Worm (Caenorhabditis elegans) whole organism, early embryonic: ENCODE results near the gene srh-102.

Experiments used
- B0310.2 ChIP-seq: sonication (generic microtip); optimal IDR thresholded peaks from 2 replicates; lab custom pipeline; 2016; ENCODE audit warnings: mild to moderate bottlenecking, missing genetic modification characterization, missing compliant biosample characterization
- F13C5.2 ChIP-seq: sonication (generic microtip); optimal IDR thresholded peaks from 2 replicates; lab custom pipeline; 2017; ENCODE audit warnings: mild to moderate bottlenecking, missing genetic modification characterization, inconsistent platforms, missing compliant biosample characterization
- aly-1 ChIP-seq: sonication (generic microtip); optimal IDR thresholded peaks from 2 replicates; lab custom pipeline; 2016; ENCODE audit warnings: missing genetic modification characterization, missing compliant biosample characterization
- ama-1 ChIP-seq: fragments of 150-350 bp; optimal IDR thresholded peaks from 2 replicates; lab custom pipeline; 2014
- ceh-13 ChIP-seq: fragments of 200-800 bp; sonication (Bioruptor generic); optimal IDR thresholded peaks from 2 replicates; lab custom pipeline; 2018; ENCODE audit warnings: mild to moderate bottlenecking, missing genetic modification characterization, missing compliant biosample characterization
- ceh-36 ChIP-seq: sonication (generic microtip); optimal IDR thresholded peaks from 2 replicates; lab custom pipeline; 2016; ENCODE audit warnings: missing genetic modification characterization, inconsistent platforms, missing compliant biosample characterization
- ets-7 ChIP-seq: sonication (generic microtip); optimal IDR thresholded peaks from 2 replicates; lab custom pipeline; 2016; ENCODE audit warnings: missing genotype, missing genetic modification characterization, missing compliant biosample characterization
- flt-1 ChIP-seq: fragments of 200-800 bp; sonication (Bioruptor generic); IDR thresholded peaks from 2 replicates; pipeline ENCODE4 v1.3.6; 2022; ENCODE audit warnings: missing genetic modification characterization, missing compliant biosample characterization
- hmbx-1 ChIP-seq: sonication (generic microtip); optimal IDR thresholded peaks from 2 replicates; lab custom pipeline; 2016; ENCODE audit warnings: mild to moderate bottlenecking, missing genetic modification characterization, missing compliant biosample characterization
- hmg-4 ChIP-seq: fragments of 200-800 bp; sonication (Bioruptor generic); optimal IDR thresholded peaks from 2 replicates; lab custom pipeline; 2018; ENCODE audit warnings: mild to moderate bottlenecking, missing genetic modification characterization, missing compliant biosample characterization
- hnd-1 ChIP-seq: sonication (generic microtip); optimal IDR thresholded peaks from 2 replicates; lab custom pipeline; 2016; ENCODE audit warnings: missing genetic modification characterization, missing compliant biosample characterization
- pes-1 ChIP-seq: fragments of 200-800 bp; sonication (Bioruptor generic); IDR thresholded peaks from 2 replicates; pipeline ENCODE4 v1.3.6; 2022; ENCODE audit warnings: missing genetic modification reagents, missing genetic modification characterization, missing compliant biosample characterization
- scrt-1 ChIP-seq: fragments of 200-800 bp; sonication (Bioruptor generic); IDR thresholded peaks from 2 replicates; pipeline ENCODE4 v1.3.6; 2022; ENCODE audit warnings: missing genetic modification characterization, missing compliant biosample characterization
- sea-1 ChIP-seq: fragments of 200-800 bp; sonication (Bioruptor generic); conservative IDR thresholded peaks from 2 replicates; pipeline ENCODE4 v1.3.6; 2022; ENCODE audit warnings: missing genetic modification characterization, missing compliant biosample characterization
- tbx-11 ChIP-seq: fragments of 200-800 bp; sonication (Bioruptor generic); IDR thresholded peaks from 2 replicates; pipeline ENCODE4 v1.3.6; 2022; ENCODE audit warnings: missing genetic modification characterization, missing compliant biosample characterization
- tbx-37 ChIP-seq: fragments of 200-800 bp; sonication (Bioruptor generic); conservative IDR thresholded peaks from 2 replicates; pipeline ENCODE4 v1.3.6; 2022; ENCODE audit warnings: missing genetic modification reagents, missing genetic modification characterization, missing compliant biosample characterization
- tra-4 ChIP-seq: sonication (generic microtip); optimal IDR thresholded peaks from 2 replicates; lab custom pipeline; 2017; ENCODE audit warnings: missing genetic modification characterization, missing compliant biosample characterization

Gene srh-102

ce11 chrV:17165409-17165808, at the start of gene srh-102:
TSS of gene srh-102 (minus strand) at chrV:17165509.
- TF ChIP-seq tra-4 (tag; lab: Kevin White, UChicago) (no peak), flt-1 (GFP tag; lab: Robert Waterston, UW) (no peak), ceh-13 (GFP tag; lab: Kevin White, UChicago) (no peak), ama-1 (no peak), B0310.2 (tag; lab: Kevin White, UChicago) (no peak), hmbx-1 (tag; lab: Kevin White, UChicago) (no peak), scrt-1 (GFP tag; lab: Robert Waterston, UW) (no peak), aly-1 (tag; lab: Kevin White, UChicago) (no peak), pes-1 (no peak), hmg-4 (GFP tag; lab: Kevin White, UChicago) (no peak), tbx-37 (no peak), hnd-1 (no peak), F13C5.2 (tag; lab: Kevin White, UChicago) (no peak), tbx-11 (GFP tag; lab: Robert Waterston, UW) (no peak)

- TF ChIP-seq ceh-13 (GFP tag; lab: Kevin White, UChicago) (no peak), tra-4 (tag; lab: Kevin White, UChicago) (no peak), flt-1 (GFP tag; lab: Robert Waterston, UW) (no peak), tbx-37 (no peak)
Measured at ce11 chrV:17212743-17213142, 47.4 kb upstream of the srh-102 start, which contains the start of gene srh-113. TSS of gene srh-113 (plus strand) at chrV:17213043.

- no peak for TF ChIP-seq ama-1
Measured at ce11 chrV:17211989-17212731, 46.9 kb upstream of the srh-102 start, which contains the start of gene srh-236. TSS of gene srh-236 (minus strand) at chrV:17212039.

ce11 chrV:17208045-17208444, 42.7 kb upstream of the srh-102 start, which contains the start of gene Y68A4A.13:
TSS of gene Y68A4A.13 (minus strand) at chrV:17208145.
- no peak for TF ChIP-seq tra-4 (tag; lab: Kevin White, UChicago)
- no peak for TF ChIP-seq hmbx-1 (tag; lab: Kevin White, UChicago)
- TF ChIP-seq ceh-36 (tag; lab: Kevin White, UChicago), result no peak
- no peak for TF ChIP-seq tbx-37

ce11 chrV:17206469-17206868, 41.2 kb upstream of the srh-102 start:
- TF ChIP-seq hmbx-1 (tag; lab: Kevin White, UChicago), result no peak
- no peak for TF ChIP-seq sea-1 (GFP tag; lab: Robert Waterston, UW)
- TF ChIP-seq hmg-4 (GFP tag; lab: Kevin White, UChicago), result no peak
- no peak for TF ChIP-seq ceh-13 (GFP tag; lab: Kevin White, UChicago)
- no peak for TF ChIP-seq B0310.2 (tag; lab: Kevin White, UChicago)
- TF ChIP-seq ceh-36 (tag; lab: Kevin White, UChicago), result no peak
- no peak for TF ChIP-seq F13C5.2 (tag; lab: Kevin White, UChicago)

ce11 chrV:17201847-17202246, 36.5 kb upstream of the srh-102 start, which contains the start of gene Y68A4A.10:
TSS of gene Y68A4A.10 (plus strand) at chrV:17202147.
- TF ChIP-seq ama-1, result no peak
- no peak for TF ChIP-seq flt-1 (GFP tag; lab: Robert Waterston, UW)

ce11 chrV:17198926-17199325, 33.6 kb upstream of the srh-102 start, which contains the start of gene srz-96:
TSS of gene srz-96 (plus strand) at chrV:17199226.
- TF ChIP-seq flt-1 (GFP tag; lab: Robert Waterston, UW), result no peak
- TF ChIP-seq tbx-11 (GFP tag; lab: Robert Waterston, UW), result no peak
- TF ChIP-seq pes-1, result no peak
- no peak for TF ChIP-seq scrt-1 (GFP tag; lab: Robert Waterston, UW)
- TF ChIP-seq hmbx-1 (tag; lab: Kevin White, UChicago), result no peak
- no peak for TF ChIP-seq tbx-37
- no peak for TF ChIP-seq aly-1 (tag; lab: Kevin White, UChicago)

ce11 chrV:17192238-17192637, 26.9 kb upstream of the srh-102 start, which contains the start of gene srz-47:
TSS of gene srz-47 (minus strand) at chrV:17192338.
- no peak for TF ChIP-seq scrt-1 (GFP tag; lab: Robert Waterston, UW)
- TF ChIP-seq hnd-1, result no peak
- no peak for TF ChIP-seq flt-1 (GFP tag; lab: Robert Waterston, UW)
- TF ChIP-seq ceh-36 (tag; lab: Kevin White, UChicago), result no peak
- TF ChIP-seq F13C5.2 (tag; lab: Kevin White, UChicago), result no peak
- no peak for TF ChIP-seq sea-1 (GFP tag; lab: Robert Waterston, UW)
- no peak for TF ChIP-seq hmbx-1 (tag; lab: Kevin White, UChicago)
- no peak for TF ChIP-seq tra-4 (tag; lab: Kevin White, UChicago)
- TF ChIP-seq ceh-13 (GFP tag; lab: Kevin White, UChicago), result no peak
- TF ChIP-seq tbx-37, result no peak
- TF ChIP-seq B0310.2 (tag; lab: Kevin White, UChicago), result no peak
- no peak for TF ChIP-seq hmg-4 (GFP tag; lab: Kevin White, UChicago)

- TF ChIP-seq hmbx-1 (tag; lab: Kevin White, UChicago) (no peak), hmg-4 (GFP tag; lab: Kevin White, UChicago) (no peak), F13C5.2 (tag; lab: Kevin White, UChicago) (no peak), ets-7 (no peak), ceh-13 (GFP tag; lab: Kevin White, UChicago) (no peak), sea-1 (GFP tag; lab: Robert Waterston, UW) (no peak), hnd-1 (no peak), pes-1 (no peak), tbx-11 (GFP tag; lab: Robert Waterston, UW) (no peak), B0310.2 (tag; lab: Kevin White, UChicago) (no peak), tbx-37 (no peak), ceh-36 (tag; lab: Kevin White, UChicago) (no peak)
Measured at ce11 chrV:17190399-17190798, 25.1 kb upstream of the srh-102 start, which contains the start of gene str-199. TSS of gene str-199 (minus strand) at chrV:17190499.
